Fruit fly (Drosophila melanogaster) whole organism, prepupa: ENCODE measurements around the gene Ahcy.

ENCODE experiments used
- Blimp-1 ChIP-seq: fragments of 200-800 bp; sonication (Bioruptor generic); optimal IDR thresholded peaks from 3 replicates; lab custom pipeline; 2017; ENCODE audit warnings: missing biosample characterization, missing genetic modification characterization, mild to moderate bottlenecking, moderate library complexity, missing genetic modification reagents
- CG10631 ChIP-seq: fragments of 200-800 bp; sonication (Bioruptor generic); optimal IDR thresholded peaks from 2 replicates; lab custom pipeline; 2016; ENCODE audit warnings: missing biosample characterization, missing genetic modification characterization
- CG11294 ChIP-seq: fragments of 200-800 bp; sonication (Bioruptor generic); IDR thresholded peaks from 2 replicates; pipeline ENCODE4 v1.3.6; 2022; ENCODE audit warnings: missing biosample characterization, missing genetic modification characterization
- CG11762 ChIP-seq: fragments of 200-800 bp; sonication (Bioruptor generic); optimal IDR thresholded peaks from 3 replicates; lab custom pipeline; 2016; ENCODE audit warnings: missing biosample characterization, missing genetic modification characterization; ENCODE audit not compliant: insufficient read depth
- CG11902 ChIP-seq: fragments of 200-800 bp; sonication (Bioruptor generic); optimal IDR thresholded peaks from 3 replicates; lab custom pipeline; 2016; ENCODE audit warnings: missing biosample characterization, missing genetic modification characterization
- CG16779 ChIP-seq: fragments of 200-800 bp; sonication (Bioruptor generic); optimal IDR thresholded peaks from 3 replicates; lab custom pipeline; 2017; ENCODE audit warnings: missing biosample characterization, mild to moderate bottlenecking, missing genetic modification characterization
- CG3032 ChIP-seq: fragments of 200-800 bp; optimal IDR thresholded peaks from 2 replicates; lab custom pipeline; 2019; ENCODE audit warnings: missing biosample characterization, mild to moderate bottlenecking, missing genetic modification characterization, moderate library complexity
- CG3919 ChIP-seq: fragments of 200-800 bp; sonication (Bioruptor generic); optimal IDR thresholded peaks from 3 replicates; lab custom pipeline; 2016; ENCODE audit warnings: missing biosample characterization, missing genetic modification characterization
- CG4318 ChIP-seq: fragments of 200-800 bp; sonication (Bioruptor generic); optimal IDR thresholded peaks from 3 replicates; lab custom pipeline; 2017; ENCODE audit warnings: missing biosample characterization, mild to moderate bottlenecking, missing genetic modification characterization
- CG6163 ChIP-seq: fragments of 200-800 bp; sonication (Bioruptor generic); IDR thresholded peaks from 3 replicates; pipeline ENCODE4 v1.3.6; 2022; ENCODE audit warnings: missing biosample characterization, missing genetic modification characterization
- CG6808 ChIP-seq: fragments of 200-800 bp; sonication (Bioruptor generic); optimal IDR thresholded peaks from 3 replicates; lab custom pipeline; 2017; ENCODE audit warnings: missing biosample characterization, missing genetic modification characterization, mild to moderate bottlenecking, moderate library complexity, missing genetic modification reagents
- CG6854 ChIP-seq: fragments of 200-800 bp; sonication (Bioruptor generic); optimal IDR thresholded peaks from 2 replicates; lab custom pipeline; 2017; ENCODE audit warnings: missing biosample characterization, mild to moderate bottlenecking, missing genetic modification characterization
- CG8319 ChIP-seq: fragments of 200-800 bp; sonication (Bioruptor generic); optimal IDR thresholded peaks from 3 replicates; lab custom pipeline; 2016; ENCODE audit warnings: missing biosample characterization, missing genetic modification characterization
- CG9139 ChIP-seq: fragments of 200-800 bp; sonication (Bioruptor generic); optimal IDR thresholded peaks from 3 replicates; lab custom pipeline; 2017; ENCODE audit warnings: missing biosample characterization, mild to moderate bottlenecking, missing genetic modification characterization
- Eip75B ChIP-seq: fragments of 200-800 bp; sonication (Bioruptor generic); optimal IDR thresholded peaks from 3 replicates; lab custom pipeline; 2016; ENCODE audit warnings: missing biosample characterization, missing genetic modification characterization
- Eip93F ChIP-seq: fragments of 200-800 bp; sonication (Bioruptor generic); optimal IDR thresholded peaks from 2 replicates; lab custom pipeline; 2016; ENCODE audit warnings: missing biosample characterization, mild to moderate bottlenecking, missing genetic modification characterization
- Ets21C ChIP-seq: fragments of 200-800 bp; sonication (Bioruptor generic); optimal IDR thresholded peaks from 3 replicates; lab custom pipeline; 2016; ENCODE audit warnings: missing biosample characterization, missing genetic modification characterization
- Ets96B ChIP-seq: fragments of 200-800 bp; optimal IDR thresholded peaks from 2 replicates; lab custom pipeline; 2019; ENCODE audit warnings: missing biosample characterization, mild to moderate bottlenecking, missing genetic modification characterization, moderate library complexity
- Gug ChIP-seq: fragments of 200-800 bp; sonication (Bioruptor generic); IDR thresholded peaks from 2 replicates; pipeline ENCODE4 v1.3.6; 2022; ENCODE audit warnings: missing biosample characterization, missing genetic modification characterization
- Hr38 ChIP-seq: sonication (Bioruptor generic); optimal IDR thresholded peaks from 2 replicates; lab custom pipeline; 2016; ENCODE audit warnings: missing biosample characterization, missing genetic modification characterization
- Hr39 ChIP-seq: fragments of 200-800 bp; sonication (Bioruptor generic); optimal IDR thresholded peaks from 2 replicates; lab custom pipeline; 2016; ENCODE audit warnings: missing biosample characterization, missing genetic modification characterization
- Hr4 ChIP-seq: fragments of 200-800 bp; sonication (Bioruptor generic); optimal IDR thresholded peaks from 3 replicates; lab custom pipeline; 2016; ENCODE audit warnings: missing biosample characterization, missing genetic modification characterization
- Met ChIP-seq: fragments of 200-800 bp; sonication (Bioruptor generic); optimal IDR thresholded peaks from 3 replicates; lab custom pipeline; 2016; ENCODE audit warnings: missing biosample characterization, missing genetic modification characterization
- OdsH ChIP-seq: fragments of 200-800 bp; sonication (Bioruptor generic); optimal IDR thresholded peaks from 3 replicates; lab custom pipeline; 2016; ENCODE audit warnings: missing biosample characterization, missing genetic modification characterization
- Sox14 ChIP-seq: fragments of 200-800 bp; sonication (Bioruptor generic); optimal IDR thresholded peaks from 3 replicates; lab custom pipeline; 2016; ENCODE audit warnings: missing biosample characterization, missing genetic modification characterization
- Sox15 ChIP-seq: fragments of 200-800 bp; sonication (Bioruptor generic); optimal IDR thresholded peaks from 3 replicates; lab custom pipeline; 2016; ENCODE audit warnings: missing biosample characterization, missing genetic modification characterization
- dac ChIP-seq: fragments of 200-800 bp; sonication (Bioruptor generic); optimal IDR thresholded peaks from 2 replicates; lab custom pipeline; 2017; ENCODE audit warnings: missing biosample characterization, mild to moderate bottlenecking, missing genetic modification characterization
- dsx ChIP-seq: fragments of 200-800 bp; optimal IDR thresholded peaks from 3 replicates; lab custom pipeline; 2019; ENCODE audit warnings: missing biosample characterization, mild to moderate bottlenecking, missing genetic modification characterization, moderate library complexity; ENCODE audit not compliant: poor library complexity, severe bottlenecking
- esn ChIP-seq: fragments of 200-800 bp; sonication (Bioruptor generic); optimal IDR thresholded peaks from 2 replicates; lab custom pipeline; 2016; ENCODE audit warnings: missing biosample characterization, mild to moderate bottlenecking, missing genetic modification characterization, moderate library complexity
- fd59A ChIP-seq: fragments of 200-800 bp; sonication (Bioruptor generic); optimal IDR thresholded peaks from 2 replicates; lab custom pipeline; 2017; ENCODE audit warnings: missing biosample characterization, mild to moderate bottlenecking, missing genetic modification characterization, missing genetic modification reagents
- fd85E ChIP-seq: fragments of 200-800 bp; sonication (Bioruptor generic); optimal IDR thresholded peaks from 3 replicates; lab custom pipeline; 2016; ENCODE audit warnings: missing biosample characterization, missing genetic modification characterization
- fkh ChIP-seq: fragments of 200-800 bp; sonication (Bioruptor generic); optimal IDR thresholded peaks from 3 replicates; lab custom pipeline; 2017; ENCODE audit warnings: missing biosample characterization, mild to moderate bottlenecking, missing genetic modification characterization, moderate library complexity
- lz ChIP-seq: fragments of 200-800 bp; sonication (Bioruptor generic); optimal IDR thresholded peaks from 3 replicates; lab custom pipeline; 2016; ENCODE audit warnings: missing biosample characterization, missing genetic modification characterization
- net ChIP-seq: fragments of 200-800 bp; sonication (Bioruptor generic); optimal IDR thresholded peaks from 3 replicates; lab custom pipeline; 2016; ENCODE audit warnings: missing biosample characterization, missing genetic modification characterization
- salr ChIP-seq, 2 experiments: fragments of 200-800 bp; sonication (Bioruptor generic); optimal IDR thresholded peaks; 3 replicates each; lab custom pipeline; 2016 to 2018; ENCODE audit warnings: missing biosample characterization in 2 of 2, missing genetic modification characterization in 2 of 2, mild to moderate bottlenecking in 1 of 2
- spab ChIP-seq: fragments of 200-800 bp; sonication (Bioruptor generic); optimal IDR thresholded peaks from 2 replicates; lab custom pipeline; 2017; ENCODE audit warnings: missing biosample characterization, mild to moderate bottlenecking, missing genetic modification characterization, missing genetic modification reagents
- ss ChIP-seq, 2 experiments: fragments of 200-800 bp; sonication (Bioruptor generic); optimal IDR thresholded peaks; 2 replicates in 1 of 2; 3 replicates in 1 of 2; lab custom pipeline; 2017 to 2018; ENCODE audit warnings: mild to moderate bottlenecking in 2 of 2, missing biosample characterization in 2 of 2, missing genetic modification characterization in 2 of 2, moderate library complexity in 1 of 2
- svp ChIP-seq: fragments of 200-800 bp; sonication (Bioruptor generic); peaks from one replicate; lab custom pipeline; 2016; ENCODE audit warnings: missing biosample characterization, missing genetic modification characterization
- vri ChIP-seq: fragments of 200-800 bp; sonication (Bioruptor generic); optimal IDR thresholded peaks from 3 replicates; lab custom pipeline; 2016; ENCODE audit warnings: missing biosample characterization, mild to moderate bottlenecking, missing genetic modification characterization

Ahcy gene

dm6 chrX:15498791-15499190, 48.7 kb downstream of the Ahcy start (continued):
- TF ChIP-seq Hr38, result no peak
- TF ChIP-seq CG6163 (GFP tag; lab: Robert Waterston, UW), result peak; percentile 67
- no peak for TF ChIP-seq spab (GFP tag; lab: Kevin White, UChicago)
- TF ChIP-seq Blimp-1, result no peak
- TF ChIP-seq Met, result peak; percentile 12
- peak; percentile 37 for TF ChIP-seq esn (GFP tag; lab: Kevin White, UChicago)
- no peak for TF ChIP-seq CG4318 (GFP tag; lab: Kevin White, UChicago)
- no peak for TF ChIP-seq CG11762 (GFP tag; lab: Kevin White, UChicago)
- no peak for TF ChIP-seq OdsH
- TF ChIP-seq CG11294 (GFP tag; lab: Robert Waterston, UW), result no peak
- TF ChIP-seq CG6808, result peak; percentile 42
- no peak for TF ChIP-seq fd59A
- no peak for TF ChIP-seq Hr4 (GFP tag; lab: Kevin White, UChicago)
- TF ChIP-seq Gug (GFP tag; lab: Robert Waterston, UW), result no peak
- TF ChIP-seq Eip75B (GFP tag; lab: Kevin White, UChicago), result peak; percentile 35
- TF ChIP-seq Ets96B (tag; lab: Kevin White, UChicago), result peak; percentile 18
- TF ChIP-seq dsx (GFP tag; lab: Kevin White, UChicago), result peak; percentile 48
- no peak for TF ChIP-seq Sox15 (GFP tag; lab: Kevin White, UChicago)
- no peak for TF ChIP-seq CG11902
- TF ChIP-seq CG3032 (tag; lab: Kevin White, UChicago), result no peak
- peak; percentile 20 for TF ChIP-seq Sox14 (GFP tag; lab: Kevin White, UChicago)
- peak in 1 of 2 experiments; percentile 27 for TF ChIP-seq salr (GFP tag; optimal IDR thresholded peaks at IDR 0.05; lab: Kevin White, UChicago)
- peak; percentile 23 for TF ChIP-seq lz
- peak; percentile 35 for TF ChIP-seq fkh (GFP tag; lab: Kevin White, UChicago)
- TF ChIP-seq Ets21C (GFP tag; lab: Kevin White, UChicago), result no peak
- no peak for TF ChIP-seq Eip93F (GFP tag; lab: Kevin White, UChicago)
- no peak for TF ChIP-seq fd85E (GFP tag; lab: Kevin White, UChicago)
- peak; percentile 45 for TF ChIP-seq net (GFP tag; lab: Kevin White, UChicago)
- peak; percentile 62 for TF ChIP-seq CG3919 (GFP tag; lab: Kevin White, UChicago)
- TF ChIP-seq dac (GFP tag; lab: Kevin White, UChicago), result no peak
- TF ChIP-seq CG10631 (GFP tag; lab: Kevin White, UChicago), result no peak
- peak; percentile 66 for TF ChIP-seq CG9139
- peak; percentile 7 for TF ChIP-seq CG6854
- TF ChIP-seq ss (GFP tag; optimal IDR thresholded peaks at IDR 0.05; lab: Kevin White, UChicago), result peak; percentile 60 to 75
- no peak for TF ChIP-seq CG16779
- TF ChIP-seq CG8319, result no peak
- no peak for TF ChIP-seq Hr39 (GFP tag; lab: Kevin White, UChicago)

dm6 chrX:15499996-15500904, 50.2 kb downstream of the Ahcy start:
- TF ChIP-seq spab (GFP tag; lab: Kevin White, UChicago) (no peak), Eip93F (GFP tag; lab: Kevin White, UChicago) (peak; percentile 41), svp (GFP tag; lab: Kevin White, UChicago) (peak; percentile 90), vri (GFP tag; lab: Kevin White, UChicago) (peak; percentile 77)
